Worm (Caenorhabditis elegans) whole organism, late embryonic: ENCODE results near the gene pqn-16.

Experiments used
- elt-4 ChIP-seq: sonication (generic microtip); optimal IDR thresholded peaks from 2 replicates; lab custom pipeline; 2016; ENCODE audit warnings: missing genetic modification characterization, missing compliant biosample characterization
- lim-6 ChIP-seq: sonication (generic microtip); optimal IDR thresholded peaks from 2 replicates; lab custom pipeline; 2016; ENCODE audit warnings: missing genetic modification characterization, missing compliant biosample characterization
- pha-2 ChIP-seq: sonication (generic microtip); optimal IDR thresholded peaks from 2 replicates; lab custom pipeline; 2017; ENCODE audit warnings: mild to moderate bottlenecking, missing genetic modification characterization, missing compliant biosample characterization

ce11 chrV:9217158-9217557, 43.3 kb downstream of the pqn-16 start, which contains the start of gene pacs-1:
- TF ChIP-seq elt-4, result no peak
- no peak for TF ChIP-seq lim-6 (tag; lab: Kevin White, UChicago)
- no peak for TF ChIP-seq pha-2 (tag; lab: Kevin White, UChicago)
